Fruit fly (Drosophila melanogaster): Measurements from ENCODE around the gene CG10431.

dm6 chr2L:19019160-19019592 lies 44.7 kb downstream of the CG10431 start:
- no peak for TF ChIP-seq Clk (GFP tag; optimal IDR thresholded peaks at IDR 0.05)
- no peak for TF ChIP-seq bab1 (GFP tag; optimal IDR thresholded peaks at IDR 0.05)
- TF ChIP-seq Hr96 (GFP tag; optimal IDR thresholded peaks at IDR 0.05): no peak
- no peak for TF ChIP-seq CG11617 (GFP tag; optimal IDR thresholded peaks at IDR 0.05)
- TF ChIP-seq CG7045 (GFP tag; optimal IDR thresholded peaks at IDR 0.05): no peak
- no peak for TF ChIP-seq cnc (optimal IDR thresholded peaks at IDR 0.05)
- TF ChIP-seq CG33017 (tag; optimal IDR thresholded peaks at IDR 0.05): no peak
- TF ChIP-seq tj (GFP tag; optimal IDR thresholded peaks at IDR 0.05): no peak

All from whole organism, adult.